Fruit fly (Drosophila melanogaster): ENCODE results near the gene Arfrp1.

- peak; percentile 44 for TF ChIP-seq CG15710 (tag; optimal IDR thresholded peaks at IDR 0.05)
- peak; percentile 56 for TF ChIP-seq CG14655 (GFP tag; optimal IDR thresholded peaks at IDR 0.05)
- TF ChIP-seq D1 (tag; optimal IDR thresholded peaks at IDR 0.05) = no peak
- TF ChIP-seq Pif1A (GFP tag; optimal IDR thresholded peaks at IDR 0.05) = peak; percentile 74
- TF ChIP-seq Snoo (tag; optimal IDR thresholded peaks at IDR 0.05) = peak; percentile 67
- TF ChIP-seq CG32121 (GFP tag; IDR thresholded peaks at IDR 0.05) = peak; percentile 59
- no peak for TF ChIP-seq rn (GFP tag; IDR thresholded peaks at IDR 0.05)
- TF ChIP-seq fd96Ca (GFP tag; IDR thresholded peaks at IDR 0.05) = 0 out of 3 replicates have a peak, but pooled peaks have one; percentile 36
These were observed 31.1 kb upstream of the Arfrp1 start for dm6 chrX:9075641-9076324.

Data from whole organism, pupa.